In the genomic region with DNA sequence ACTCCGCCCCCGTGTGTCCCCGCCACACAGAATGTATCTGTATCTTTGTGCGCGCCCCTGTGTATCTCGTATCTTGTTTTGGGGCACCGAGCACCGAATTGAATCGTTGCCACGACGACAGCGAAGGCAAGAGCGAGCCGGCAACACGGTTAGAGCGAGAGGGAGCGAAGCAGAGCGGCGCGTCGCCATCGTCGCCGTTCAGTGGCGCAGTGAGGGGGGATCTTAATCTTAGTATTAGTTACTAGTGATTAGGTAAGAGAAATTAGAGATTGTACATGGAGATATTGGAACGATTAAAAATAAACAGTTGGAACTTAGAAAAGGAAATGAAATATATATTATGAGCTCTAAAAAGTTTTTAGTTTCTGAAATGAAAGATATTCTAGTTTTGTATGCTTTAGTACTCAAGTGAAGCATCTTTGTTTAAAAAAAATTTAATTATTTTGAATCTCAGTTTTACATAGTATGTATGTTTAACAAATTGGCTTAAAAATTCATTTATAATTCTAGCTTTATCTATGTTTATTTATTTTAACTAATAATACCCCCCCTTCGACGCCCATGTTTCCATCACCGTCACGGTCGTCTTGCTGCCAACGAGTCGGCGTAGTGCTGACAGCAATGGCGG, we compare ENCODE assay signal across 5 fruit fly cellular contexts.
A peak's percentile ranks its signal among the peaks of the same experiment; 100 is the strongest.
TF ChIP-seq lines count a peak whose summit lies in the region.

No protein-coding gene starts in this region.

- peak; percentile 34 for TF ChIP-seq CTCF in whole organism, embryonic (GFP tag; optimal IDR thresholded peaks at IDR 0.05; lab: Kevin White, UChicago)

TF ChIP-seq in whole organism, adult, 20 proteins besides CTCF, POLR2A, EP300 and RAD21:
- peak; percentile 18 for TF ChIP-seq pad (GFP tag; optimal IDR thresholded peaks at IDR 0.05; lab: Kevin White, UChicago)
- TF ChIP-seq CG7101 (tag; optimal IDR thresholded peaks at IDR 0.05; lab: Kevin White, UChicago), result peak; percentile 14
- no peak for TF ChIP-seq CG5204 (GFP tag; optimal IDR thresholded peaks at IDR 0.05; lab: Kevin White, UChicago)
- TF ChIP-seq bab1 (GFP tag; optimal IDR thresholded peaks at IDR 0.05; lab: Kevin White, UChicago), result peak; percentile 17
- TF ChIP-seq CG1620 (GFP tag; optimal IDR thresholded peaks at IDR 0.05; lab: Kevin White, UChicago), result no peak
- no peak for TF ChIP-seq ovo (GFP tag; optimal IDR thresholded peaks at IDR 0.05; lab: Kevin White, UChicago)
- peak; percentile 26 for TF ChIP-seq CG7045 (GFP tag; optimal IDR thresholded peaks at IDR 0.05; lab: Kevin White, UChicago)
- no peak for TF ChIP-seq cnc (optimal IDR thresholded peaks at IDR 0.05; lab: Kevin White, UChicago)
- no peak for TF ChIP-seq Hr96 (GFP tag; optimal IDR thresholded peaks at IDR 0.05; lab: Kevin White, UChicago)
- TF ChIP-seq tj (GFP tag; optimal IDR thresholded peaks at IDR 0.05; lab: Kevin White, UChicago), result no peak

TF ChIP-seq in whole organism, embryonic, 481 proteins besides CTCF, POLR2A, EP300 and RAD21 (continues in another document):
- no peak for TF ChIP-seq CG8478 (optimal IDR thresholded peaks at IDR 0.05; lab: Kevin White, UChicago)
- TF ChIP-seq CG14050 (GFP tag; IDR thresholded peaks at IDR 0.05; lab: Robert Waterston, UW), result peak; percentile 54; the same call in 2 of the 3 replicates
- TF ChIP-seq kni (GFP tag; optimal IDR thresholded peaks at IDR 0.05; lab: Kevin White, UChicago), result peak; percentile 91
- peak; percentile 89 for TF ChIP-seq Blimp-1 (GFP tag; optimal IDR thresholded peaks at IDR 0.05; lab: Kevin White, UChicago)
- TF ChIP-seq Spps (tag; optimal IDR thresholded peaks at IDR 0.05; lab: Kevin White, UChicago), result peak; percentile 86
- TF ChIP-seq sna (GFP tag; IDR thresholded peaks at IDR 0.05; lab: Robert Waterston, UW; ENCODE audit: partially characterized antibody), result no peak
- TF ChIP-seq disco-r (GFP tag; optimal IDR thresholded peaks at IDR 0.05; lab: Kevin White, UChicago), result no peak
- peak; percentile 88 for TF ChIP-seq Deaf1 (tag; optimal IDR thresholded peaks at IDR 0.05; lab: Kevin White, UChicago)
- TF ChIP-seq CG15514 (GFP tag; optimal IDR thresholded peaks at IDR 0.05; lab: Kevin White, UChicago), result peak; percentile 63
- peak; percentile 96 for TF ChIP-seq nmo (GFP tag; optimal IDR thresholded peaks at IDR 0.05; lab: Kevin White, UChicago)
- peak; percentile 92 for TF ChIP-seq CG15696 (tag; optimal IDR thresholded peaks at IDR 0.05; lab: Kevin White, UChicago)
- peak; percentile 85 for TF ChIP-seq CG4404 (GFP tag; IDR thresholded peaks at IDR 0.05; lab: Robert Waterston, UW)
- no peak for TF ChIP-seq CG4360 (GFP tag; IDR thresholded peaks at IDR 0.05; lab: Robert Waterston, UW)
- TF ChIP-seq salm (tag; optimal IDR thresholded peaks at IDR 0.05; lab: Kevin White, UChicago), result peak; percentile 65
- TF ChIP-seq hth (optimal IDR thresholded peaks at IDR 0.05; lab: Kevin White, UChicago), result peak; percentile 36
- peak; percentile 27; the same call in 1 of the 2 replicates for TF ChIP-seq seq (GFP tag; IDR thresholded peaks at IDR 0.05; lab: Robert Waterston, UW)
- peak; percentile 83 for TF ChIP-seq sqz (GFP tag; optimal IDR thresholded peaks at IDR 0.05; lab: Kevin White, UChicago)
- TF ChIP-seq CG15601 (tag; optimal IDR thresholded peaks at IDR 0.05; lab: Kevin White, UChicago), result peak; percentile 86

TF ChIP-seq in whole organism, prepupa, 60 proteins besides CTCF, POLR2A, EP300 and RAD21 (continues in another document):
- peak; percentile 76 for TF ChIP-seq CG15336 (GFP tag; IDR thresholded peaks at IDR 0.05; lab: Robert Waterston, UW)
- TF ChIP-seq CG3032 (tag; optimal IDR thresholded peaks at IDR 0.05; lab: Kevin White, UChicago), result peak; percentile 84
- TF ChIP-seq Eip78C (GFP tag; lab: Kevin White, UChicago), result peak; percentile 95
- peak; percentile 81 for TF ChIP-seq Ets96B (tag; optimal IDR thresholded peaks at IDR 0.05; lab: Kevin White, UChicago)
- peak; percentile 82 for TF ChIP-seq Eip75B (GFP tag; optimal IDR thresholded peaks at IDR 0.05; lab: Kevin White, UChicago)
- TF ChIP-seq OdsH (GFP tag; optimal IDR thresholded peaks at IDR 0.05; lab: Kevin White, UChicago), result peak; percentile 72
- peak; percentile 82 for TF ChIP-seq CG6808 (GFP tag; optimal IDR thresholded peaks at IDR 0.05; lab: Kevin White, UChicago)
- peak; percentile 72 for TF ChIP-seq cyc (GFP tag; optimal IDR thresholded peaks at IDR 0.05; lab: Kevin White, UChicago)
- TF ChIP-seq CG10669 (GFP tag; optimal IDR thresholded peaks at IDR 0.05; lab: Kevin White, UChicago), result peak; percentile 70
- TF ChIP-seq CG6854 (GFP tag; optimal IDR thresholded peaks at IDR 0.05; lab: Kevin White, UChicago), result peak; percentile 3
- peak; percentile 77 for TF ChIP-seq Lpt (GFP tag; optimal IDR thresholded peaks at IDR 0.05; lab: Kevin White, UChicago)
- TF ChIP-seq Hr39 (GFP tag; optimal IDR thresholded peaks at IDR 0.05; lab: Kevin White, UChicago), result peak; percentile 44
- TF ChIP-seq Sox14 (GFP tag; optimal IDR thresholded peaks at IDR 0.05; lab: Kevin White, UChicago), result peak; percentile 49
- peak; percentile 89 for TF ChIP-seq svp (GFP tag; lab: Kevin White, UChicago)
- peak; percentile 68 for TF ChIP-seq net (GFP tag; optimal IDR thresholded peaks at IDR 0.05; lab: Kevin White, UChicago)
- peak; percentile 72 for TF ChIP-seq achi (GFP tag; optimal IDR thresholded peaks at IDR 0.05; lab: Kevin White, UChicago)
- peak; percentile 61 to 83 for TF ChIP-seq ss (GFP tag; optimal IDR thresholded peaks at IDR 0.05; lab: Kevin White, UChicago)
- TF ChIP-seq spab (GFP tag; optimal IDR thresholded peaks at IDR 0.05; lab: Kevin White, UChicago), result peak; percentile 82
- TF ChIP-seq vri (GFP tag; optimal IDR thresholded peaks at IDR 0.05; lab: Kevin White, UChicago), result no peak
- no peak for TF ChIP-seq Hr38 (GFP tag; optimal IDR thresholded peaks at IDR 0.05; lab: Kevin White, UChicago)

TF ChIP-seq in whole organism, pupa, 21 proteins besides CTCF, POLR2A, EP300 and RAD21 (continues in another document):
- TF ChIP-seq CG8301 (tag; optimal IDR thresholded peaks at IDR 0.05; lab: Kevin White, UChicago) (peak; percentile 81), fd96Ca (GFP tag; IDR thresholded peaks at IDR 0.05; lab: Robert Waterston, UW) (peak; percentile 63; the same call in 1 of the 3 replicates), CG10348 (GFP tag; IDR thresholded peaks at IDR 0.05; lab: Robert Waterston, UW) (0 out of 2 replicates have a peak, but pooled peaks have one; percentile 6), rn (GFP tag; IDR thresholded peaks at IDR 0.05; lab: Robert Waterston, UW) (0 out of 2 replicates have a peak, but pooled peaks have one; percentile 19), D1 (tag; optimal IDR thresholded peaks at IDR 0.05; lab: Kevin White, UChicago) (peak; percentile 53), CG32121 (GFP tag; IDR thresholded peaks at IDR 0.05; lab: Robert Waterston, UW) (peak; percentile 78), CG14655 (GFP tag; optimal IDR thresholded peaks at IDR 0.05; lab: Kevin White, UChicago) (peak; percentile 92), Pif1A (GFP tag; optimal IDR thresholded peaks at IDR 0.05; lab: Kevin White, UChicago) (peak; percentile 43), CG4496 (GFP tag; IDR thresholded peaks at IDR 0.05; lab: Robert Waterston, UW) (0 out of 3 replicates have a peak, but pooled peaks have one; percentile 28), CG9948 (tag; optimal IDR thresholded peaks at IDR 0.05; lab: Kevin White, UChicago) (peak; percentile 76), Pif1B (GFP tag; optimal IDR thresholded peaks at IDR 0.05; lab: Kevin White, UChicago) (peak; percentile 51), CG8159 (tag; optimal IDR thresholded peaks at IDR 0.05; lab: Kevin White, UChicago) (peak; percentile 91), CG12605 (GFP tag; IDR thresholded peaks at IDR 0.05; lab: Robert Waterston, UW) (no peak), CG13204 (GFP tag; optimal IDR thresholded peaks at IDR 0.05; lab: Kevin White, UChicago) (peak; percentile 63), Ets98B (GFP tag; IDR thresholded peaks at IDR 0.05; lab: Robert Waterston, UW) (peak; percentile 57), CG34367 (tag; optimal IDR thresholded peaks at IDR 0.05; lab: Kevin White, UChicago) (peak; percentile 30), CG17806 (tag; optimal IDR thresholded peaks at IDR 0.05; lab: Kevin White, UChicago) (peak; percentile 67), gl (tag; optimal IDR thresholded peaks at IDR 0.05; lab: Kevin White, UChicago) (peak; percentile 13), CG15710 (tag; optimal IDR thresholded peaks at IDR 0.05; lab: Kevin White, UChicago) (peak; percentile 76)

TF ChIP-seq in whole organism, wandering third instar larva, 38 proteins besides CTCF, POLR2A, EP300 and RAD21 (continues in another document):
- TF ChIP-seq Mio (GFP tag; optimal IDR thresholded peaks at IDR 0.05; lab: Kevin White, UChicago) (no peak), fru (GFP tag; optimal IDR thresholded peaks at IDR 0.05; lab: Kevin White, UChicago) (peak; percentile 74), Vsx2 (GFP tag; optimal IDR thresholded peaks at IDR 0.05; lab: Kevin White, UChicago; ENCODE audit: partially characterized antibody) (no peak), sv (GFP tag; optimal IDR thresholded peaks at IDR 0.05; lab: Kevin White, UChicago) (peak; percentile 67), dmrt93B (GFP tag; optimal IDR thresholded peaks at IDR 0.05; lab: Kevin White, UChicago) (peak; percentile 77), brk (GFP tag; optimal IDR thresholded peaks at IDR 0.05; lab: Kevin White, UChicago) (no peak), OdsH (GFP tag; optimal IDR thresholded peaks at IDR 0.05; lab: Kevin White, UChicago) (peak; percentile 41), usp (GFP tag; optimal IDR thresholded peaks at IDR 0.05; lab: Kevin White, UChicago) (no peak), pan (optimal IDR thresholded peaks at IDR 0.05; lab: Kevin White, UChicago) (no peak), psq (GFP tag; optimal IDR thresholded peaks at IDR 0.05; lab: Kevin White, UChicago) (peak; percentile 67), br (GFP tag; optimal IDR thresholded peaks at IDR 0.05; lab: Kevin White, UChicago) (no peak), h (GFP tag; optimal IDR thresholded peaks at IDR 0.05; lab: Kevin White, UChicago) (peak; percentile 68), Jra (GFP tag; optimal IDR thresholded peaks at IDR 0.05; lab: Kevin White, UChicago) (no peak), tai (GFP tag; optimal IDR thresholded peaks at IDR 0.05; lab: Kevin White, UChicago) (no peak), Rel (GFP tag; optimal IDR thresholded peaks at IDR 0.05; lab: Kevin White, UChicago) (no peak), Rel (tag; optimal IDR thresholded peaks at IDR 0.05; lab: Kevin White, UChicago) (no peak), ey (GFP tag; optimal IDR thresholded peaks at IDR 0.05; lab: Kevin White, UChicago) (peak; percentile 24), woc (GFP tag; optimal IDR thresholded peaks at IDR 0.05; lab: Kevin White, UChicago) (peak; percentile 47), Abd-B (GFP tag; optimal IDR thresholded peaks at IDR 0.05; lab: Kevin White, UChicago) (no peak), lola (GFP tag; optimal IDR thresholded peaks at IDR 0.05; lab: Kevin White, UChicago) (no peak), Hr83 (GFP tag; optimal IDR thresholded peaks at IDR 0.05; lab: Kevin White, UChicago; ENCODE audit: poor library complexity, severe bottlenecking) (peak; percentile 5), GATAd (GFP tag; optimal IDR thresholded peaks at IDR 0.05; lab: Kevin White, UChicago) (no peak), foxo (GFP tag; optimal IDR thresholded peaks at IDR 0.05; lab: Kevin White, UChicago) (peak in 1 of 2 experiments; percentile 81), Myc (optimal IDR thresholded peaks at IDR 0.05; lab: Kevin White, UChicago) (no peak)
